Fruit fly (Drosophila melanogaster) whole organism, embryonic: Measurements from ENCODE around the gene Jupiter.
A peak's percentile ranks its signal among the peaks of the same experiment; 100 is the strongest.

ENCODE experiments used
- Aef1 ChIP-seq: fragments of 200-800 bp; sonication (Bioruptor generic); IDR thresholded peaks from 3 replicates; pipeline ENCODE4 v1.3.6; 2022; ENCODE audit warnings: missing biosample characterization, missing genetic modification characterization
- Asciz ChIP-seq: fragments of 200-800 bp; sonication (Bioruptor generic); optimal IDR thresholded peaks from 2 replicates; lab custom pipeline; 2017; ENCODE audit warnings: missing biosample characterization, mild to moderate bottlenecking, missing genetic modification characterization, missing genetic modification reagents
- CG10267 ChIP-seq: fragments of 200-800 bp; sonication (Bioruptor generic); optimal IDR thresholded peaks from 2 replicates; lab custom pipeline; 2018; ENCODE audit warnings: missing biosample characterization, mild to moderate bottlenecking, missing genetic modification characterization, moderate library complexity
- CG11093 ChIP-seq: fragments of 200-800 bp; sonication (Bioruptor generic); IDR thresholded peaks from 3 replicates; pipeline ENCODE4 v1.3.6; 2022; ENCODE audit warnings: missing biosample characterization, missing genetic modification characterization
- CG11456 ChIP-seq: fragments of 200-800 bp; sonication (Bioruptor generic); IDR thresholded peaks from 3 replicates; pipeline ENCODE4 v1.3.6; 2022; ENCODE audit warnings: missing biosample characterization, missing genetic modification characterization
- CG1233 ChIP-seq: fragments of 200-800 bp; sonication (Bioruptor generic); optimal IDR thresholded peaks from 4 replicates; lab custom pipeline; 2018; ENCODE audit warnings: missing biosample characterization, mild to moderate bottlenecking, missing genetic modification characterization
- CG13296 ChIP-seq: fragments of 200-800 bp; sonication (Bioruptor generic); optimal IDR thresholded peaks from 3 replicates; lab custom pipeline; 2018; ENCODE audit warnings: missing biosample characterization, mild to moderate bottlenecking, missing genetic modification characterization
- CG16815 ChIP-seq: fragments of 200-800 bp; sonication (Bioruptor generic); optimal IDR thresholded peaks from 3 replicates; lab custom pipeline; 2017; ENCODE audit warnings: missing biosample characterization, mild to moderate bottlenecking, missing genetic modification characterization
- CG17802 ChIP-seq: fragments of 200-800 bp; sonication (Bioruptor generic); optimal IDR thresholded peaks from 2 replicates; lab custom pipeline; 2018; ENCODE audit warnings: missing biosample characterization, mild to moderate bottlenecking, missing genetic modification characterization, moderate library complexity
- CG1832 ChIP-seq: fragments of 200-800 bp; sonication (Bioruptor generic); optimal IDR thresholded peaks from 2 replicates; lab custom pipeline; 2017; ENCODE audit warnings: missing biosample characterization, mild to moderate bottlenecking, missing genetic modification characterization, inconsistent platforms
- CG18764 ChIP-seq: fragments of 200-800 bp; sonication (Bioruptor generic); optimal IDR thresholded peaks from 3 replicates; lab custom pipeline; 2016; ENCODE audit warnings: missing biosample characterization, missing genetic modification characterization
- CG30403 ChIP-seq: fragments of 200-800 bp; sonication (Bioruptor generic); optimal IDR thresholded peaks from 3 replicates; lab custom pipeline; 2016; ENCODE audit warnings: missing biosample characterization, missing genetic modification characterization
- CG34422 ChIP-seq: fragments of 200-800 bp; sonication (Bioruptor generic); IDR thresholded peaks from 3 replicates; pipeline ENCODE4 v1.3.6; 2022; ENCODE audit warnings: missing biosample characterization, missing genetic modification characterization
- CG4282 ChIP-seq: fragments of 200-800 bp; sonication (Bioruptor generic); optimal IDR thresholded peaks from 2 replicates; lab custom pipeline; 2016; ENCODE audit warnings: missing biosample characterization, missing genetic modification characterization
- CG4328 ChIP-seq: fragments of 200-800 bp; sonication (Bioruptor generic); optimal IDR thresholded peaks from 3 replicates; lab custom pipeline; 2017; ENCODE audit warnings: missing biosample characterization, missing genetic modification reagents, missing genetic modification characterization
- CG5180 ChIP-seq: fragments of 200-800 bp; sonication (Bioruptor generic); optimal IDR thresholded peaks from 3 replicates; lab custom pipeline; 2017; ENCODE audit warnings: missing biosample characterization, missing genetic modification characterization, mild to moderate bottlenecking, moderate library complexity, missing genetic modification reagents
- CG6175 ChIP-seq: fragments of 200-800 bp; sonication (Bioruptor generic); IDR thresholded peaks from 3 replicates; pipeline ENCODE4 v1.3.6; 2022; ENCODE audit warnings: missing biosample characterization, missing genetic modification characterization
- CG6654 ChIP-seq: fragments of 200-800 bp; sonication (Bioruptor generic); optimal IDR thresholded peaks from 2 replicates; lab custom pipeline; 2017; ENCODE audit warnings: missing biosample characterization, mild to moderate bottlenecking, missing genetic modification characterization
- CG8765 ChIP-seq: fragments of 200-800 bp; sonication (Bioruptor generic); IDR thresholded peaks from 2 replicates; pipeline ENCODE4 v1.3.6; 2022; ENCODE audit warnings: missing biosample characterization, missing genetic modification characterization
- Ets65A ChIP-seq: fragments of 200-800 bp; sonication (Bioruptor generic); peaks from one replicate; lab custom pipeline; 2016; ENCODE audit warnings: missing biosample characterization, missing genetic modification characterization
- Fer1 ChIP-seq: fragments of 200-800 bp; sonication (Bioruptor generic); optimal IDR thresholded peaks from 2 replicates; lab custom pipeline; 2017; ENCODE audit warnings: missing biosample characterization, mild to moderate bottlenecking, missing genetic modification characterization
- Hey ChIP-seq: fragments of 200-800 bp; sonication (Bioruptor generic); optimal IDR thresholded peaks from 3 replicates; lab custom pipeline; 2018; ENCODE audit warnings: missing biosample characterization, mild to moderate bottlenecking, missing genetic modification characterization
- Hmx ChIP-seq: fragments of 200-800 bp; sonication (Bioruptor generic); optimal IDR thresholded peaks from 2 replicates; lab custom pipeline; 2016; ENCODE audit warnings: missing biosample characterization, missing genetic modification characterization
- NFAT ChIP-seq: fragments of 200-800 bp; sonication (Bioruptor generic); IDR thresholded peaks from 2 replicates; pipeline ENCODE4 v1.3.6; 2022; ENCODE audit warnings: missing biosample characterization, missing genetic modification characterization
- Nf-YB ChIP-seq: fragments of 200-800 bp; sonication (Bioruptor generic); optimal IDR thresholded peaks from 3 replicates; lab custom pipeline; 2019; ENCODE audit warnings: missing biosample characterization, mild to moderate bottlenecking, missing genetic modification characterization, moderate library complexity
- PHDP ChIP-seq: fragments of 200-800 bp; sonication (Bioruptor generic); optimal IDR thresholded peaks from 3 replicates; lab custom pipeline; 2018; ENCODE audit warnings: missing biosample characterization, mild to moderate bottlenecking, missing genetic modification characterization, moderate library complexity
- Sin3A ChIP-seq: fragments of >200 bp; optimal IDR thresholded peaks from 2 replicates; lab custom pipeline; 2018
- Ssrp ChIP-seq: fragments of 200-800 bp; sonication (Bioruptor generic); optimal IDR thresholded peaks from 2 replicates; lab custom pipeline; 2018; ENCODE audit warnings: missing biosample characterization, mild to moderate bottlenecking, missing genetic modification characterization, moderate library complexity
- ab ChIP-seq: fragments of 200-800 bp; sonication (Bioruptor generic); optimal IDR thresholded peaks from 2 replicates; lab custom pipeline; 2016; ENCODE audit warnings: missing biosample characterization, missing genetic modification characterization
- ap ChIP-seq: fragments of 200-800 bp; sonication (Bioruptor generic); IDR thresholded peaks from 2 replicates; pipeline ENCODE4 v1.3.6; 2022; ENCODE audit warnings: missing biosample characterization, missing genetic modification characterization
- cas ChIP-seq: fragments of 200-800 bp; sonication (Bioruptor generic); IDR thresholded peaks from 2 replicates; pipeline ENCODE4 v1.3.6; 2022; ENCODE audit warnings: missing biosample characterization, missing genetic modification characterization
- corto ChIP-seq: fragments of 200-800 bp; sonication (Bioruptor generic); optimal IDR thresholded peaks from 2 replicates; lab custom pipeline; 2016; ENCODE audit warnings: missing biosample characterization, mild to moderate bottlenecking, missing genetic modification characterization, moderate library complexity
- exex ChIP-seq: fragments of 200-800 bp; sonication (Bioruptor generic); optimal IDR thresholded peaks from 4 replicates; lab custom pipeline; 2018; ENCODE audit warnings: missing biosample characterization, mild to moderate bottlenecking, missing genetic modification characterization, moderate library complexity
- fd64A ChIP-seq: fragments of 200-800 bp; sonication (Bioruptor generic); optimal IDR thresholded peaks from 3 replicates; lab custom pipeline; 2018; ENCODE audit warnings: missing biosample characterization, mild to moderate bottlenecking, missing genetic modification characterization
- ham ChIP-seq: fragments of 200-800 bp; sonication (Bioruptor generic); IDR thresholded peaks from 2 replicates; pipeline ENCODE4 v1.3.6; 2022; ENCODE audit warnings: missing biosample characterization, missing genetic modification characterization
- hth ChIP-seq: fragments of >200 bp; optimal IDR thresholded peaks from 2 replicates; lab custom pipeline; 2017; ENCODE audit warnings: inconsistent platforms
- jing ChIP-seq: fragments of 200-800 bp; sonication (Bioruptor generic); optimal IDR thresholded peaks from 2 replicates; lab custom pipeline; 2018; ENCODE audit warnings: missing biosample characterization, mild to moderate bottlenecking, missing genetic modification characterization
- lilli ChIP-seq: fragments of 200-800 bp; sonication (Bioruptor generic); optimal IDR thresholded peaks from 3 replicates; lab custom pipeline; 2016; ENCODE audit warnings: missing biosample characterization, missing genetic modification characterization
- nau ChIP-seq: fragments of 200-800 bp; sonication (Bioruptor generic); optimal IDR thresholded peaks from 3 replicates; lab custom pipeline; 2017; ENCODE audit warnings: missing biosample characterization, mild to moderate bottlenecking, missing genetic modification characterization, missing genetic modification reagents
- org-1 ChIP-seq: fragments of 200-800 bp; sonication (Bioruptor generic); optimal IDR thresholded peaks from 2 replicates; lab custom pipeline; 2017; ENCODE audit warnings: missing biosample characterization, missing genetic modification characterization
- pho ChIP-seq: fragments of 200-800 bp; sonication (Bioruptor generic); optimal IDR thresholded peaks from 2 replicates; lab custom pipeline; 2016; ENCODE audit warnings: missing biosample characterization, missing genetic modification characterization
- psq ChIP-seq: fragments of 200-800 bp; sonication (Bioruptor generic); optimal IDR thresholded peaks from 2 replicates; lab custom pipeline; 2017; ENCODE audit warnings: missing biosample characterization, missing genetic modification characterization
- pzg ChIP-seq: fragments of 200-800 bp; sonication (Bioruptor generic); optimal IDR thresholded peaks from 3 replicates; lab custom pipeline; 2018; ENCODE audit warnings: missing biosample characterization, mild to moderate bottlenecking, missing genetic modification characterization, moderate library complexity
- sens-2 ChIP-seq: fragments of 200-800 bp; sonication (Bioruptor generic); IDR thresholded peaks from 2 replicates; pipeline ENCODE4 v1.3.6; 2022; ENCODE audit warnings: missing biosample characterization, missing genetic modification characterization
- slbo ChIP-seq: fragments of 200-800 bp; sonication (Bioruptor generic); IDR thresholded peaks from 2 replicates; pipeline ENCODE4 v1.3.6; 2022; ENCODE audit warnings: missing biosample characterization, missing genetic modification characterization
- so ChIP-seq: fragments of 200-800 bp; sonication (Bioruptor generic); IDR thresholded peaks from 3 replicates; pipeline ENCODE4 v1.3.6; 2022; ENCODE audit warnings: missing biosample characterization, missing genetic modification characterization
- stwl ChIP-seq: fragments of 200-800 bp; sonication (Bioruptor generic); optimal IDR thresholded peaks from 3 replicates; lab custom pipeline; 2018; ENCODE audit warnings: missing biosample characterization, mild to moderate bottlenecking, missing genetic modification characterization, moderate library complexity
- toy ChIP-seq: fragments of 200-800 bp; sonication (Bioruptor generic); IDR thresholded peaks from 2 replicates; pipeline ENCODE4 v1.3.6; 2022; ENCODE audit warnings: missing biosample characterization, missing genetic modification characterization
- vnd ChIP-seq: fragments of 200-800 bp; sonication (Bioruptor generic); IDR thresholded peaks from 3 replicates; pipeline ENCODE4 v1.3.6; 2022; ENCODE audit warnings: missing biosample characterization, missing genetic modification characterization; ENCODE audit not compliant: partially characterized antibody
- zen ChIP-seq: fragments of 200-800 bp; sonication (Bioruptor generic); optimal IDR thresholded peaks from 3 replicates; lab custom pipeline; 2018; ENCODE audit warnings: missing biosample characterization, mild to moderate bottlenecking, missing genetic modification characterization, moderate library complexity

The Jupiter gene

DNA sequence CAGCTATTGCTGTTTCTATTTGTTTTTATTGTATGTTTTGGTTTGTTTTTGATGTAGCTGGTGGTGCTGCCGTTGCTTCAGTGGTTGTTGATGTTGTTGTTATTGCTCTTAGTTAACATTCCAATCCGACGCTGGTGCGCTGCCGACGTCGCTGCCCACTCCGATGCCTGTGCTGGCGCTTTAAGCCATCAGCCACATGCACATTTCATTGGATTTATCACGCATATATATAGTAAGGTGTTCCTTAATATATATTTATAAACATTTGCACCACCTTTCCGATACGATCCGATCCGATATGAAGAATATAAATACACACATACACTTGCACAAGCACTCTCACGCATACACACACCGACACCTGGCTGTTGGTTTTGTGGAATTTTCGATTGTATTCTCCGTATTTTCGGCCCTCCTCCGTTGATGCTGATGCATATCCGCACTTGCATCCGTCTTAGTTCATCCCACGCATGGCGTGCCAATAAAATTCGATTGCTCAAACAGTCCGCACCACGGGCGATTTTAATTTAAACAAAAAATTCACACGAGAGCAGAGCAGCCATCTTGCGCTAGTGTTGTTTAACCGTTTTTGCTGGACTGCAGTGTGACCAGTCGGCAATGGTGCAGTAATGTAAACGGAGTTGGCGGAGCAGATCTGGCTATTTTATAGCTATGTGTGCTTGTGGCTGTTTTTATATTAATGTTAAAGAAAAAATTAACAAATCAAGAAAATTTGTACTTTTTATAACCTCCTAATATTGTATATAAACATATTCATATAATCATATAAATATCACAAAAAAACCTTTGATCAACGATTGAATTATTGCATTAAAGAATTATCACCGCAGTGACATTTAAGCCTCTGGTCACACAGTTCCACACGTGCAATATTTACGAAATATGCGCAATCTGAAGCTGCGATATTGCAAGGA, 30.7 kb upstream of the Jupiter start, which contains the start of the genes Csk and Elp1 (continued):
- TF ChIP-seq fd64A (GFP tag; lab: Kevin White, UChicago) = peak; percentile 10
- peak; percentile 97 for TF ChIP-seq stwl (tag; lab: Kevin White, UChicago)
- TF ChIP-seq so = no peak
- no peak for TF ChIP-seq CG17802 (tag; lab: Kevin White, UChicago)
- no peak for TF ChIP-seq sens-2
- peak; percentile 16 for TF ChIP-seq exex (tag; lab: Kevin White, UChicago)
- TF ChIP-seq CG8765 = no peak
- TF ChIP-seq CG13296 (GFP tag; lab: Kevin White, UChicago) = peak; percentile 47
- no peak for TF ChIP-seq ham (GFP tag; lab: Robert Waterston, UW)
- TF ChIP-seq CG34422 (GFP tag; lab: Robert Waterston, UW) = peak; percentile 37; the same call in 1 of the 3 replicates
- peak; percentile 55 for TF ChIP-seq lilli (GFP tag; lab: Kevin White, UChicago)
- TF ChIP-seq psq (GFP tag; lab: Kevin White, UChicago) = no peak
- peak; percentile 91 for TF ChIP-seq Ets65A (GFP tag; lab: Kevin White, UChicago)
- peak; percentile 45; the same call in 2 of the 3 replicates for TF ChIP-seq Aef1
- no peak for TF ChIP-seq CG5180 (GFP tag; lab: Kevin White, UChicago)
- no peak for TF ChIP-seq CG4282 (GFP tag; lab: Kevin White, UChicago)
- TF ChIP-seq Hmx = no peak
- TF ChIP-seq pzg (GFP tag; lab: Kevin White, UChicago) = peak; percentile 81
- no peak for TF ChIP-seq corto (GFP tag; lab: Kevin White, UChicago)
- TF ChIP-seq NFAT (GFP tag; lab: Robert Waterston, UW) = peak; percentile 56; the same call in 1 of the 2 replicates
- no peak for TF ChIP-seq vnd (GFP tag; lab: Robert Waterston, UW)
- TF ChIP-seq ab = peak; percentile 23
- no peak for TF ChIP-seq nau (GFP tag; lab: Kevin White, UChicago)
- peak; percentile 98 for TF ChIP-seq CG10267 (tag; lab: Kevin White, UChicago)
- peak; percentile 38 for TF ChIP-seq CG18764 (GFP tag; lab: Kevin White, UChicago)
- TF ChIP-seq CG6175 (GFP tag; lab: Robert Waterston, UW) = no peak
- TF ChIP-seq zen (tag; lab: Kevin White, UChicago) = peak; percentile 19
- peak; percentile 75 for TF ChIP-seq CG30403
- peak; percentile 56 for TF ChIP-seq Ssrp (tag; lab: Kevin White, UChicago)
- TF ChIP-seq org-1 (GFP tag; lab: Kevin White, UChicago) = no peak
- TF ChIP-seq cas (GFP tag; lab: Robert Waterston, UW) = no peak
- peak; percentile 52 for TF ChIP-seq PHDP (tag; lab: Kevin White, UChicago)
- TF ChIP-seq CG11093 (GFP tag; lab: Robert Waterston, UW) = no peak
- TF ChIP-seq CG4328 = peak; percentile 41
- TF ChIP-seq hth (lab: Kevin White, UChicago) = no peak
- peak; percentile 31 for TF ChIP-seq CG16815 (GFP tag; lab: Kevin White, UChicago)
- TF ChIP-seq Sin3A (lab: Kevin White, UChicago) = peak; percentile 82
- TF ChIP-seq jing (GFP tag; lab: Kevin White, UChicago) = no peak
- TF ChIP-seq CG11456 = 0 out of 3 replicates have a peak, but pooled peaks have one; percentile 54
- TF ChIP-seq slbo (GFP tag; lab: Robert Waterston, UW) = peak; percentile 78
- TF ChIP-seq CG1233 (GFP tag; lab: Kevin White, UChicago) = peak; percentile 53
- TF ChIP-seq Hey (tag; lab: Kevin White, UChicago) = no peak
- peak; percentile 60 for TF ChIP-seq Fer1 (GFP tag; lab: Kevin White, UChicago)
- no peak for TF ChIP-seq toy
- peak; percentile 3 for TF ChIP-seq pho (GFP tag; lab: Kevin White, UChicago)
- TF ChIP-seq Asciz = no peak
- peak; percentile 22 for TF ChIP-seq Nf-YB
- no peak for TF ChIP-seq CG6654 (GFP tag; lab: Kevin White, UChicago)
- no peak for TF ChIP-seq ap (GFP tag; lab: Robert Waterston, UW)
- TF ChIP-seq CG1832 = no peak
